Worm (Caenorhabditis elegans) whole organism, L1 larva: ENCODE results near the gene srj-39.

Experiments used
- lin-39 ChIP-seq: fragments of 150-350 bp; optimal IDR thresholded peaks from 2 replicates; lab custom pipeline; 2014; ENCODE audit warnings: missing biosample characterization, missing genetic modification reagents, missing genetic modification characterization
- nhr-77 ChIP-seq: fragments of 150-350 bp; optimal IDR thresholded peaks from 2 replicates; lab custom pipeline; 2014; ENCODE audit warnings: missing biosample characterization, missing genetic modification characterization
- pqm-1 ChIP-seq: sonication (generic microtip); optimal IDR thresholded peaks from 3 replicates; lab custom pipeline; 2017; ENCODE audit warnings: missing biosample characterization, missing genetic modification characterization
- skn-1 ChIP-seq: fragments of 150-350 bp; optimal IDR thresholded peaks from 2 replicates; lab custom pipeline; 2014; ENCODE audit warnings: missing biosample characterization, missing genetic modification characterization

DNA sequence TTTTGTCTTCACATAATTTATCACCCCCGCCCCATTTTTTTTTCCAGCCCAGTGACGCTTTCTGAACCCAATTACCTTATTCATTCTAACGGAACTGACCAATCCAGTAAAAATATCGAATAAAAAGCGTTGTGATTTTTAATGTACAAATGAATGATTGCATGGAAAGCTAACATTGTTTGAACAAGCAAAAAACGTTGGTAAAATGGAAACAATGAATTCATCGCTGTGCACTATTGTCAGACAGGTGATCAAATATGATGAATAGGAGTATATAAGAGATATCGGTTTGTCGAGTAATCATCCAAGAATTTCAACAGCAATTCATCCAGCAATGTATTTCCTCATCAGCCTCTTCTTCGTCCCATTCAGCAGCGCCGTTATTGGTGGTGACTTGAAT, 25.2 kb downstream of the srj-39 start, which contains the start of gene phat-4:
- no peak for TF ChIP-seq nhr-77 (tag; lab: Kevin White, UChicago)
- no peak for TF ChIP-seq lin-39 (tag; lab: Kevin White, UChicago)
- TF ChIP-seq skn-1 (tag; lab: Kevin White, UChicago), result no peak
- TF ChIP-seq pqm-1 (tag; lab: Kevin White, UChicago), result no peak
